Worm (Caenorhabditis elegans): ENCODE data around the gene atg-13.
A peak's percentile ranks its signal among the peaks of the same experiment; 100 is the strongest.

Gene atg-13

ce11 chrIII:8121132-8121531 lies 36.9 kb downstream of the atg-13 start, which contains the start of gene gei-8:
Gene gei-8, minus strand, starts transcription at chrIII:8121232.
- TF ChIP-seq F49E8.2 (tag; optimal IDR thresholded peaks at IDR 0.05; ENCODE audit: insufficient read depth) (no peak), attf-6 (GFP tag; IDR thresholded peaks at IDR 0.05) (no peak), madf-8 (GFP tag; conservative IDR thresholded peaks at IDR 0.05) (no peak), egl-44 (GFP tag; IDR thresholded peaks at IDR 0.05) (no peak), zfh-2 (GFP tag; conservative IDR thresholded peaks at IDR 0.05) (no peak), nfya-1 (tag; optimal IDR thresholded peaks at IDR 0.05; ENCODE audit: borderline replicate concordance, insufficient read depth) (no peak), F37B4.10 (GFP tag; IDR thresholded peaks at IDR 0.05) (no peak), tbx-9 (tag; optimal IDR thresholded peaks at IDR 0.05; ENCODE audit: borderline replicate concordance) (no peak), F55B11.4 (tag; optimal IDR thresholded peaks at IDR 0.05; ENCODE audit: borderline replicate concordance, insufficient read depth) (no peak), him-1 (tag; optimal IDR thresholded peaks at IDR 0.05) (no peak), attf-3 (GFP tag; conservative IDR thresholded peaks at IDR 0.05) (no peak)

- TF ChIP-seq egrh-3 (GFP tag; IDR thresholded peaks at IDR 0.05) (peak; percentile 54), dpff-1 (tag; optimal IDR thresholded peaks at IDR 0.05) (no peak), zfh-2 (GFP tag; conservative IDR thresholded peaks at IDR 0.05) (peak; percentile 85)
Observed at ce11 chrIII:8117155-8117554, 40.8 kb downstream of the atg-13 start.

ce11 chrIII:8115877-8116276 lies 42.1 kb downstream of the atg-13 start:
- TF ChIP-seq hrde-1 (tag; optimal IDR thresholded peaks at IDR 0.05; ENCODE audit: borderline replicate concordance) (no peak), zfh-2 (GFP tag; conservative IDR thresholded peaks at IDR 0.05) (peak; percentile 59)

- TF ChIP-seq madf-6 (GFP tag; IDR thresholded peaks at IDR 0.05) (no peak), Y67H2A.10 (GFP tag; conservative IDR thresholded peaks at IDR 0.05) (no peak), F37B4.10 (GFP tag; IDR thresholded peaks at IDR 0.05) (no peak), Y53F4B.3 (GFP tag; IDR thresholded peaks at IDR 0.05) (no peak), F22D6.2 (tag; optimal IDR thresholded peaks at IDR 0.05) (no peak), B0019.2 (GFP tag; conservative IDR thresholded peaks at IDR 0.05) (no peak), nhr-179 (tag; optimal IDR thresholded peaks at IDR 0.05) (no peak), C06A6.2 (GFP tag; conservative IDR thresholded peaks at IDR 0.05) (no peak), rpc-1 (optimal IDR thresholded peaks at IDR 0.05) (no peak), rpc-1 (tag; optimal IDR thresholded peaks at IDR 0.05) (no peak), dox-1 (GFP tag; IDR thresholded peaks at IDR 0.05) (no peak), lin-54 (GFP tag; optimal IDR thresholded peaks at IDR 0.05) (no peak), athp-1 (tag; optimal IDR thresholded peaks at IDR 0.05) (no peak), tlf-1 (GFP tag; optimal IDR thresholded peaks at IDR 0.05) (no peak), unc-130 (GFP tag; optimal IDR thresholded peaks at IDR 0.05) (no peak), snpc-1.3 (tag; optimal IDR thresholded peaks at IDR 0.05; ENCODE audit: insufficient read depth) (no peak), F23B12.7 (tag; optimal IDR thresholded peaks at IDR 0.05; ENCODE audit: insufficient read depth) (no peak), let-607 (tag; optimal IDR thresholded peaks at IDR 0.05) (no peak), tbp1 (GFP tag; optimal IDR thresholded peaks at IDR 0.05) (no peak), attf-3 (GFP tag; conservative IDR thresholded peaks at IDR 0.05) (no peak)
Observed at ce11 chrIII:8111347-8111746, 46.6 kb downstream of the atg-13 start.
